Fruit fly (Drosophila melanogaster) ovary, adult (tissue): Measurements from ENCODE around the gene TfIIA-S.
A peak's percentile ranks its signal among the peaks of the same experiment; 100 is the strongest.

ENCODE experiments used
- CG17801 ChIP-seq: fragments of 200-800 bp; optimal IDR thresholded peaks from 2 replicates; lab custom pipeline; 2019; ENCODE audit warnings: missing biosample characterization, mild to moderate bottlenecking, missing genetic modification characterization, moderate library complexity; ENCODE audit not compliant: partially characterized antibody

The TfIIA-S gene

dm6 chr3R:23889922-23890321, 938 bp downstream of the TfIIA-S start, which contains the start of gene Pli:
Gene Pli, minus strand, starts transcription at chr3R:23890052.
- peak; percentile 75 for TF ChIP-seq CG17801 (GFP tag; lab: Kevin White, UChicago)

dm6 chr3R:23888273-23889220, 2.3 kb downstream of the TfIIA-S start:
- TF ChIP-seq CG17801 (GFP tag; lab: Kevin White, UChicago), result peak; percentile 36

- TF ChIP-seq CG17801 (GFP tag; lab: Kevin White, UChicago), result no peak
Measured at dm6 chr3R:23887572-23887971, 3.3 kb downstream of the TfIIA-S start.

dm6 chr3R:23887096-23887421, 3.8 kb downstream of the TfIIA-S start:
- TF ChIP-seq CG17801 (GFP tag; lab: Kevin White, UChicago), result peak; percentile 98

dm6 chr3R:23886270-23887095, 4.4 kb downstream of the TfIIA-S start:
- peak; percentile 92 for TF ChIP-seq CG17801 (GFP tag; lab: Kevin White, UChicago)

dm6 chr3R:23885660-23886059, 5.2 kb downstream of the TfIIA-S start:
- TF ChIP-seq CG17801 (GFP tag; lab: Kevin White, UChicago), result no peak

dm6 chr3R:23885182-23885581, 5.7 kb downstream of the TfIIA-S start:
- TF ChIP-seq CG17801 (GFP tag; lab: Kevin White, UChicago), result no peak

dm6 chr3R:23884088-23884727, 6.7 kb downstream of the TfIIA-S start:
- no peak for TF ChIP-seq CG17801 (GFP tag; lab: Kevin White, UChicago)

dm6 chr3R:23880280-23880679, 10.6 kb downstream of the TfIIA-S start:
- no peak for TF ChIP-seq CG17801 (GFP tag; lab: Kevin White, UChicago)

- TF ChIP-seq CG17801 (GFP tag; lab: Kevin White, UChicago), result no peak
Measured at dm6 chr3R:23878318-23878799, 12.5 kb downstream of the TfIIA-S start.

- no peak for TF ChIP-seq CG17801 (GFP tag; lab: Kevin White, UChicago)
Measured at dm6 chr3R:23877606-23878317, 13.1 kb downstream of the TfIIA-S start.

- no peak for TF ChIP-seq CG17801 (GFP tag; lab: Kevin White, UChicago)
Measured at dm6 chr3R:23876699-23877098, 14.2 kb downstream of the TfIIA-S start.

- TF ChIP-seq CG17801 (GFP tag; lab: Kevin White, UChicago), result no peak
Measured at dm6 chr3R:23874752-23875151, 16.1 kb downstream of the TfIIA-S start.

- no peak for TF ChIP-seq CG17801 (GFP tag; lab: Kevin White, UChicago)
Measured at dm6 chr3R:23874198-23874597, 16.7 kb downstream of the TfIIA-S start.
